Fruit fly (Drosophila melanogaster) whole organism, embryonic: ENCODE data around the gene Hph.

Experiments used
- Aef1 ChIP-seq: fragments of 200-800 bp; sonication (Bioruptor generic); IDR thresholded peaks from 3 replicates; pipeline ENCODE4 v1.3.6; 2022; ENCODE audit warnings: missing biosample characterization, missing genetic modification characterization
- C15 ChIP-seq: fragments of 200-800 bp; sonication (Bioruptor generic); IDR thresholded peaks from 3 replicates; pipeline ENCODE4 v1.3.6; 2022; ENCODE audit warnings: missing biosample characterization, missing genetic modification characterization
- CG10462 ChIP-seq: fragments of 200-800 bp; sonication (Bioruptor generic); optimal IDR thresholded peaks from 2 replicates; lab custom pipeline; 2016; ENCODE audit warnings: missing biosample characterization, missing genetic modification characterization
- CG11456 ChIP-seq: fragments of 200-800 bp; sonication (Bioruptor generic); IDR thresholded peaks from 3 replicates; pipeline ENCODE4 v1.3.6; 2022; ENCODE audit warnings: missing biosample characterization, missing genetic modification characterization
- CG15269 ChIP-seq: fragments of 200-800 bp; sonication (Bioruptor generic); optimal IDR thresholded peaks from 2 replicates; lab custom pipeline; 2018; ENCODE audit warnings: missing biosample characterization, mild to moderate bottlenecking, missing genetic modification characterization, moderate library complexity
- CG16863 ChIP-seq: fragments of 200-800 bp; sonication (Bioruptor generic); optimal IDR thresholded peaks from 3 replicates; lab custom pipeline; 2016; ENCODE audit warnings: missing biosample characterization, missing genetic modification characterization
- CG17186 ChIP-seq: fragments of 200-800 bp; sonication (Bioruptor generic); optimal IDR thresholded peaks from 3 replicates; lab custom pipeline; 2017; ENCODE audit warnings: missing biosample characterization, missing genetic modification reagents, missing genetic modification characterization
- CG2116 ChIP-seq: fragments of 200-800 bp; sonication (Bioruptor generic); optimal IDR thresholded peaks from 3 replicates; lab custom pipeline; 2018; ENCODE audit warnings: missing biosample characterization, mild to moderate bottlenecking, missing genetic modification characterization
- CG2712 ChIP-seq: fragments of 200-800 bp; optimal IDR thresholded peaks from 3 replicates; lab custom pipeline; 2019; ENCODE audit warnings: missing biosample characterization, mild to moderate bottlenecking, missing genetic modification characterization, moderate library complexity
- CG30403 ChIP-seq: fragments of 200-800 bp; sonication (Bioruptor generic); optimal IDR thresholded peaks from 3 replicates; lab custom pipeline; 2016; ENCODE audit warnings: missing biosample characterization, missing genetic modification characterization
- CG43689 ChIP-seq: fragments of 200-800 bp; sonication (Bioruptor generic); IDR thresholded peaks from 2 replicates; pipeline ENCODE4 v1.3.6; 2022; ENCODE audit warnings: missing biosample characterization, missing genetic modification characterization
- CG4820 ChIP-seq: fragments of 200-800 bp; sonication (Bioruptor generic); optimal IDR thresholded peaks from 3 replicates; lab custom pipeline; 2016; ENCODE audit warnings: missing biosample characterization, missing genetic modification characterization
- CG5245 ChIP-seq: fragments of 200-800 bp; sonication (Bioruptor generic); optimal IDR thresholded peaks from 3 replicates; lab custom pipeline; 2016; ENCODE audit warnings: missing biosample characterization, missing genetic modification characterization
- CG6765 ChIP-seq: fragments of 200-800 bp; sonication (Bioruptor generic); optimal IDR thresholded peaks from 3 replicates; lab custom pipeline; 2017; ENCODE audit warnings: missing biosample characterization, mild to moderate bottlenecking, missing genetic modification characterization
- CG8765 ChIP-seq: fragments of 200-800 bp; sonication (Bioruptor generic); IDR thresholded peaks from 2 replicates; pipeline ENCODE4 v1.3.6; 2022; ENCODE audit warnings: missing biosample characterization, missing genetic modification characterization
- CG9215 ChIP-seq: fragments of 200-800 bp; sonication (Bioruptor generic); IDR thresholded peaks from 2 replicates; pipeline ENCODE4 v1.3.6; 2022; ENCODE audit warnings: missing biosample characterization, missing genetic modification characterization
- Dek ChIP-seq: fragments of 200-800 bp; sonication (Bioruptor generic); optimal IDR thresholded peaks from 3 replicates; lab custom pipeline; 2019; ENCODE audit warnings: missing biosample characterization, mild to moderate bottlenecking, missing genetic modification characterization, moderate library complexity
- Dip3 ChIP-seq: fragments of 200-800 bp; sonication (Bioruptor generic); optimal IDR thresholded peaks from 3 replicates; lab custom pipeline; 2016; ENCODE audit warnings: missing biosample characterization, missing genetic modification characterization
- Dp ChIP-seq: fragments of 200-800 bp; sonication (Bioruptor generic); optimal IDR thresholded peaks from 2 replicates; lab custom pipeline; 2018; ENCODE audit warnings: missing biosample characterization, mild to moderate bottlenecking, missing genetic modification characterization, moderate library complexity
- HLH3B ChIP-seq: fragments of 200-800 bp; sonication (Bioruptor generic); IDR thresholded peaks from 2 replicates; pipeline ENCODE4 v1.3.6; 2022; ENCODE audit warnings: missing biosample characterization, missing genetic modification characterization
- Hsf ChIP-seq: fragments of 200-800 bp; sonication (Bioruptor generic); optimal IDR thresholded peaks from 3 replicates; lab custom pipeline; 2016; ENCODE audit warnings: missing biosample characterization, missing genetic modification characterization
- Mad ChIP-seq: fragments of 200-800 bp; sonication (Bioruptor generic); optimal IDR thresholded peaks from 2 replicates; lab custom pipeline; 2016; ENCODE audit warnings: missing biosample characterization, missing genetic modification characterization
- NfI ChIP-seq: fragments of 200-800 bp; sonication (Bioruptor generic); optimal IDR thresholded peaks from 3 replicates; lab custom pipeline; 2018; ENCODE audit warnings: missing biosample characterization, mild to moderate bottlenecking, missing genetic modification characterization, moderate library complexity
- Ravus ChIP-seq: fragments of 200-800 bp; sonication (Bioruptor generic); IDR thresholded peaks from 2 replicates; pipeline ENCODE4 v1.3.6; 2022; ENCODE audit warnings: missing biosample characterization, missing genetic modification characterization
- Sox102F ChIP-seq: fragments of 200-800 bp; sonication (Bioruptor generic); optimal IDR thresholded peaks from 2 replicates; lab custom pipeline; 2018; ENCODE audit warnings: missing biosample characterization, mild to moderate bottlenecking, missing genetic modification characterization, moderate library complexity
- Taf1 ChIP-seq: fragments of 200-800 bp; sonication (Bioruptor generic); IDR thresholded peaks from 2 replicates; pipeline ENCODE4 v1.3.6; 2022; ENCODE audit warnings: missing biosample characterization, missing genetic modification characterization
- ara ChIP-seq: fragments of 200-800 bp; sonication (Bioruptor generic); IDR thresholded peaks from 2 replicates; pipeline ENCODE4 v1.3.6; 2022; ENCODE audit warnings: missing biosample characterization, missing genetic modification characterization
- ase ChIP-seq: fragments of 200-800 bp; sonication (Bioruptor generic); IDR thresholded peaks from 3 replicates; pipeline ENCODE4 v1.3.6; 2022; ENCODE audit warnings: missing biosample characterization, missing genetic modification characterization
- bowl ChIP-seq: fragments of 200-800 bp; sonication (Bioruptor generic); IDR thresholded peaks from 2 replicates; pipeline ENCODE4 v1.3.6; 2022; ENCODE audit warnings: missing biosample characterization, missing genetic modification characterization
- br ChIP-seq: fragments of >200 bp; optimal IDR thresholded peaks from 2 replicates; lab custom pipeline; 2017
- danr ChIP-seq: fragments of 200-800 bp; sonication (Bioruptor generic); IDR thresholded peaks from 2 replicates; pipeline ENCODE4 v1.3.6; 2022; ENCODE audit warnings: missing biosample characterization, missing genetic modification characterization
- dati ChIP-seq: fragments of 200-800 bp; sonication (Bioruptor generic); IDR thresholded peaks from 2 replicates; pipeline ENCODE4 v1.3.6; 2022; ENCODE audit warnings: missing biosample characterization, missing genetic modification characterization
- dimm ChIP-seq: fragments of 200-800 bp; sonication (Bioruptor generic); IDR thresholded peaks from 2 replicates; pipeline ENCODE4 v1.3.6; 2022; ENCODE audit warnings: missing biosample characterization, missing genetic modification characterization
- eve ChIP-seq, 2 experiments: fragments of >200 bp; optimal IDR thresholded peaks; 2 replicates each; lab custom pipeline; 2017; ENCODE audit warnings: missing biosample characterization in 2 of 2, missing genetic modification characterization in 2 of 2
- ftz-f1 ChIP-seq: fragments of 200-800 bp; sonication (Bioruptor generic); optimal IDR thresholded peaks from 2 replicates; lab custom pipeline; 2016; ENCODE audit warnings: missing biosample characterization, missing genetic modification characterization
- gem ChIP-seq: fragments of 200-800 bp; sonication (Bioruptor generic); optimal IDR thresholded peaks from 2 replicates; lab custom pipeline; 2019; ENCODE audit warnings: missing biosample characterization, mild to moderate bottlenecking, missing genetic modification characterization, moderate library complexity
- lola ChIP-seq, 3 experiments: fragments of >200 bp in 2 of 3; fragments of 200-800 bp in 1 of 3; sonication (Bioruptor generic) in 1 of 3; optimal IDR thresholded peaks; 2 replicates each; lab custom pipeline; 2017 to 2019; ENCODE audit warnings: missing biosample characterization in 3 of 3, missing genetic modification characterization in 3 of 3, mild to moderate bottlenecking in 1 of 3, moderate library complexity in 1 of 3
- mirr ChIP-seq: fragments of 200-800 bp; sonication (Bioruptor generic); optimal IDR thresholded peaks from 3 replicates; lab custom pipeline; 2018; ENCODE audit warnings: missing biosample characterization, mild to moderate bottlenecking, missing genetic modification characterization
- oc ChIP-seq: fragments of 200-800 bp; sonication (Bioruptor generic); optimal IDR thresholded peaks from 2 replicates; lab custom pipeline; 2018; ENCODE audit warnings: missing biosample characterization, mild to moderate bottlenecking, missing genetic modification characterization, moderate library complexity
- prd ChIP-seq, 3 experiments: fragments of >200 bp in 2 of 3; fragments of 200-800 bp in 1 of 3; sonication (Bioruptor generic) in 1 of 3; optimal IDR thresholded peaks in 2 of 3; IDR thresholded peaks in 1 of 3; 2 replicates in 2 of 3; 3 replicates in 1 of 3; pipeline versions ENCODE4 v1.3.6 to Lab custom; 2017 to 2022; ENCODE audit warnings: missing biosample characterization in 1 of 3, missing genetic modification characterization in 1 of 3
- pum ChIP-seq: fragments of 200-800 bp; sonication (Bioruptor generic); optimal IDR thresholded peaks from 2 replicates; lab custom pipeline; 2016; ENCODE audit warnings: missing biosample characterization, missing genetic modification characterization
- scrt ChIP-seq: fragments of 200-800 bp; sonication (Bioruptor generic); optimal IDR thresholded peaks from 2 replicates; lab custom pipeline; 2018; ENCODE audit warnings: missing biosample characterization, mild to moderate bottlenecking, missing genetic modification characterization, moderate library complexity
- sd ChIP-seq: fragments of 200-800 bp; sonication (Bioruptor generic); optimal IDR thresholded peaks from 3 replicates; lab custom pipeline; 2018; ENCODE audit warnings: missing biosample characterization, mild to moderate bottlenecking, missing genetic modification characterization, moderate library complexity
- sna ChIP-seq: fragments of 200-800 bp; sonication (Bioruptor generic); IDR thresholded peaks from 2 replicates; pipeline ENCODE4 v1.3.6; 2022; ENCODE audit warnings: missing biosample characterization, missing genetic modification characterization; ENCODE audit not compliant: partially characterized antibody
- ssp ChIP-seq: fragments of 200-800 bp; sonication (Bioruptor generic); IDR thresholded peaks from 2 replicates; pipeline ENCODE4 v1.3.6; 2022; ENCODE audit warnings: missing biosample characterization, missing genetic modification characterization
- tap ChIP-seq: fragments of 200-800 bp; optimal IDR thresholded peaks from 3 replicates; lab custom pipeline; 2019; ENCODE audit warnings: missing biosample characterization, mild to moderate bottlenecking, missing genetic modification characterization, moderate library complexity
- wdn ChIP-seq: fragments of 200-800 bp; sonication (Bioruptor generic); IDR thresholded peaks from 2 replicates; pipeline ENCODE4 v1.3.6; 2022; ENCODE audit warnings: missing biosample characterization, missing genetic modification characterization
- zfh1 ChIP-seq: fragments of 200-800 bp; sonication (Bioruptor generic); IDR thresholded peaks from 3 replicates; pipeline ENCODE4 v1.3.6; 2022; ENCODE audit warnings: missing biosample characterization, missing genetic modification characterization

Gene Hph

DNA sequence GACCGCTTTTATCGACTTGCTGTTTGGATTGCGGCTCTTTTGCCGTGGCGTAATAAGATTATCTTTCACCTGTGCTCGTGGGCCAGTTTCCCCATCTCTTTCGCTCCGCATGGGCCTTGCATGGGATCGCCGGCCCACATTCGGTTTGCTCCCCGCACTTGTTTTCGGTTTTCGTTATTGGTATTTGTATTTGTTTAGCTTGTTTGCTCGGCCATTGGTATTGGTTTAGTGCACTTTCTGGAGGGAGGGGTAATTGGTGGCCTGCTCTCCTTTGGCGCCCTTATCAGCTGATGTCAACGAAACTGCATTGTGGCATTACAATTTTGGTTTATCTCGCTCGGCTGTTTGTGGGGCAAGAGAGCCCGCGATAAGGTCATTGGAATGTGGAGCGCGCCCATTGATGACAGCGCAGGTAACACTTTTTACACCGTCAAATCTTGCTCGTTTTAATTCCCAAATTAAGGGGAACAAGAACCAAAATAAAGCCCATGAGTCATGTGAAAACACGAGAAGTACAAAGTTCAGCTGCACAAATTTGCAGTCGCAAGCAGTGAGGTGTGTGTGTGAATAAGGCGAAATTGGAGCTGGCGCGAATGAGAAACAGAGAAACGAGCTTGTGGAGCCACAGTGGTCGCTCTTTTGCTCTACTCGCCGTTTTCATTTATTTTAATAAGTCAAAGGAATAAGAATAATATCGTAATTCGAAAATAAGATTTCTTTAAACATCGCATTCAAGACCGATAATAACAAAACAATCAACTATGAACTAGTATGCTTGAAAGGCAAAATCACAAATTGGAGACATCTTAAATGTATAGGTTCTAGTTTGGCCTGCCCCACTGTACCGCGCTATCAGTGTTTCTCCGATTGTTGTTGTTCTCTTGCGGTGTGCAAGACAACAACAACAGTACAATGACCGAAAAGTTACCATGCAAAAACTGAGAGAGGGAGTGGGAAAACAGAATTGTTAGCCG lies 41.2 kb upstream of the Hph start (continued):
- peak; percentile 38; the same call in 1 of the 2 replicates for TF ChIP-seq CG9215 (GFP tag; lab: Robert Waterston, UW)
- 0 out of 2 replicates have a peak, but pooled peaks have one; percentile 21 for TF ChIP-seq sna (GFP tag; lab: Robert Waterston, UW)
- peak; percentile 74 for TF ChIP-seq Dek (tag; lab: Kevin White, UChicago)
- TF ChIP-seq CG4820 = peak; percentile 96
- TF ChIP-seq ftz-f1 (GFP tag; lab: Kevin White, UChicago) = peak; percentile 81
- TF ChIP-seq wdn (GFP tag; lab: Robert Waterston, UW) = peak; percentile 71; the same call in 1 of the 2 replicates
- peak; percentile 74 for TF ChIP-seq NfI (GFP tag; lab: Kevin White, UChicago)
- TF ChIP-seq CG8765 (GFP tag; lab: Robert Waterston, UW) = peak; percentile 84
- TF ChIP-seq CG30403 = peak; percentile 77
- TF ChIP-seq Hsf = peak; percentile 93
- TF ChIP-seq zfh1 (GFP tag; lab: Robert Waterston, UW) = peak; percentile 99
- peak; percentile 93 for TF ChIP-seq ase (GFP tag; lab: Robert Waterston, UW)
- TF ChIP-seq CG5245 (GFP tag; lab: Kevin White, UChicago) = peak; percentile 98
- TF ChIP-seq Aef1 = peak; percentile 73
- TF ChIP-seq CG2116 = peak; percentile 94
- TF ChIP-seq C15 = 0 out of 3 replicates have a peak, but pooled peaks have one; percentile 48
- peak; percentile 99 for TF ChIP-seq Mad
- TF ChIP-seq Dip3 = peak; percentile 63
- TF ChIP-seq ara = peak; percentile 99
- TF ChIP-seq dimm = peak; percentile 89
- TF ChIP-seq Dp (GFP tag; lab: Kevin White, UChicago) = peak; percentile 22
- peak; percentile 82 for TF ChIP-seq CG43689 (GFP tag; lab: Robert Waterston, UW)
- TF ChIP-seq mirr (GFP tag; lab: Kevin White, UChicago) = peak; percentile 21
- peak; percentile 56 for TF ChIP-seq CG6765 (GFP tag; lab: Kevin White, UChicago)
- TF ChIP-seq eve (GFP tag; optimal IDR thresholded peaks at IDR 0.05; lab: Kevin White, UChicago) = peak in 1 of 2 experiments; percentile 25
- TF ChIP-seq br (lab: Kevin White, UChicago) = no peak
- TF ChIP-seq Taf1 (GFP tag; lab: Robert Waterston, UW) = no peak
- peak; percentile 88 for TF ChIP-seq bowl (GFP tag; lab: Robert Waterston, UW)
- peak; percentile 85 for TF ChIP-seq scrt
- peak; percentile 97 for TF ChIP-seq HLH3B (GFP tag; lab: Robert Waterston, UW)
- peak; percentile 96 for TF ChIP-seq Sox102F (GFP tag; lab: Kevin White, UChicago)
- TF ChIP-seq prd (optimal IDR thresholded peaks at IDR 0.05; lab: Kevin White, UChicago) = no peak
- peak; percentile 91 for TF ChIP-seq prd (GFP tag; IDR thresholded peaks at IDR 0.05; lab: Robert Waterston, UW)
- peak; percentile 95 for TF ChIP-seq CG2712 (tag; lab: Kevin White, UChicago)
- TF ChIP-seq pum (GFP tag; lab: Kevin White, UChicago) = peak; percentile 97
- peak; percentile 99 for TF ChIP-seq oc (tag; lab: Kevin White, UChicago)
- peak; percentile 98 for TF ChIP-seq CG10462
- peak; percentile 99 for TF ChIP-seq CG16863 (GFP tag; lab: Kevin White, UChicago)
- TF ChIP-seq sd = peak; percentile 86
- TF ChIP-seq lola (GFP tag; optimal IDR thresholded peaks at IDR 0.05; lab: Kevin White, UChicago) = peak in 1 of 3 experiments; percentile 97
- TF ChIP-seq dati (GFP tag; lab: Robert Waterston, UW) = peak; percentile 96
- TF ChIP-seq ssp (GFP tag; lab: Robert Waterston, UW) = peak; percentile 77
- peak; percentile 87 for TF ChIP-seq danr
- TF ChIP-seq CG11456 (GFP tag; lab: Robert Waterston, UW) = peak; percentile 89
- TF ChIP-seq CG15269 (tag; lab: Kevin White, UChicago) = peak; percentile 81
- peak; percentile 92 for TF ChIP-seq tap (tag; lab: Kevin White, UChicago)
- TF ChIP-seq Ravus (GFP tag; lab: Robert Waterston, UW) = peak; percentile 52
- peak; percentile 96 for TF ChIP-seq gem
- TF ChIP-seq CG17186 = peak; percentile 98
